Worm (Caenorhabditis elegans): ENCODE measurements around the gene pqn-41.
A peak's percentile ranks its signal among the peaks of the same experiment; 100 is the strongest.

Gene pqn-41

ce11 chrIII:1859532-1859931, 46.2 kb upstream of the pqn-41 start, which contains the start of gene ddp-1 (continued):
- TF ChIP-seq mes-2 (tag; optimal IDR thresholded peaks at IDR 0.05; ENCODE audit: poor library complexity, severe bottlenecking), result peak; percentile 95
- no peak for TF ChIP-seq ZK337.2 (GFP tag; IDR thresholded peaks at IDR 0.05)
- peak; percentile 32 for TF ChIP-seq mxl-3 (GFP tag; optimal IDR thresholded peaks at IDR 0.05)
- no peak for TF ChIP-seq unc-39 (tag; optimal IDR thresholded peaks at IDR 0.05)
- TF ChIP-seq nhr-28 (tag; optimal IDR thresholded peaks at IDR 0.05), result peak; percentile 71
- peak; percentile 92 for TF ChIP-seq nhr-42 (GFP tag; IDR thresholded peaks at IDR 0.05)
- peak; percentile 33 for TF ChIP-seq attf-4 (tag; optimal IDR thresholded peaks at IDR 0.05)
- no peak for TF ChIP-seq Y75B8A.6 (GFP tag; IDR thresholded peaks at IDR 0.05)
- peak; percentile 89 for TF ChIP-seq nhr-6 (tag; optimal IDR thresholded peaks at IDR 0.05)
- no peak; the same call in 1 of the 2 replicates for TF ChIP-seq set-16 (GFP tag; IDR thresholded peaks at IDR 0.05)
- peak; percentile 93 for TF ChIP-seq ceh-20 (GFP tag; IDR thresholded peaks at IDR 0.05)
- TF ChIP-seq php-3 (GFP tag; IDR thresholded peaks at IDR 0.05), result peak; percentile 73; the same call in 1 of the 2 replicates
- TF ChIP-seq madf-5 (GFP tag; IDR thresholded peaks at IDR 0.05), result no peak
- TF ChIP-seq zip-2 (tag; optimal IDR thresholded peaks at IDR 0.05), result peak; percentile 78
- TF ChIP-seq tra-1 (GFP tag; IDR thresholded peaks at IDR 0.05), result peak; percentile 63; the same call in 1 of the 2 replicates
- TF ChIP-seq zag-1 (tag; optimal IDR thresholded peaks at IDR 0.05), result peak; percentile 24
- peak; percentile 87 for TF ChIP-seq hlh-11 (tag; optimal IDR thresholded peaks at IDR 0.05)
- TF ChIP-seq lin-29 (GFP tag; IDR thresholded peaks at IDR 0.05), result peak; percentile 84
- no peak for TF ChIP-seq aly-2 (tag; optimal IDR thresholded peaks at IDR 0.05)
- peak; percentile 81 for TF ChIP-seq lin-39 (tag; optimal IDR thresholded peaks at IDR 0.05)
- peak; percentile 50 for TF ChIP-seq zfp-2 (tag; optimal IDR thresholded peaks at IDR 0.05)
- TF ChIP-seq zfp-3 (GFP tag; conservative IDR thresholded peaks at IDR 0.05), result peak; percentile 92
- TF ChIP-seq ceh-62 (tag; optimal IDR thresholded peaks at IDR 0.05), result no peak
- TF ChIP-seq lin-38 (GFP tag; IDR thresholded peaks at IDR 0.05), result peak; percentile 96
- TF ChIP-seq sdz-12 (GFP tag; optimal IDR thresholded peaks at IDR 0.05), result peak; percentile 60
- peak; percentile 83 for TF ChIP-seq daf-19 (GFP tag; conservative IDR thresholded peaks at IDR 0.05)
- TF ChIP-seq dmd-9 (GFP tag; IDR thresholded peaks at IDR 0.05), result peak; percentile 87
- TF ChIP-seq T26A8.4 (GFP tag; IDR thresholded peaks at IDR 0.05), result peak; percentile 93
- peak; percentile 76; the same call in 1 of the 2 replicates for TF ChIP-seq dmd-8 (GFP tag; IDR thresholded peaks at IDR 0.05)
- peak; percentile 91 for TF ChIP-seq hmg-1.1 (GFP tag; IDR thresholded peaks at IDR 0.05)
- peak; percentile 95 for TF ChIP-seq nhr-77 (tag; optimal IDR thresholded peaks at IDR 0.05)
- TF ChIP-seq duxl-1 (tag; optimal IDR thresholded peaks at IDR 0.05; ENCODE audit: poor library complexity), result peak; percentile 95
- peak; percentile 91 for TF ChIP-seq spr-1 (tag; optimal IDR thresholded peaks at IDR 0.05)
- peak; percentile 93 for TF ChIP-seq saeg-2 (GFP tag; IDR thresholded peaks at IDR 0.05)
- peak; percentile 87 for TF ChIP-seq T20F7.1 (GFP tag; optimal IDR thresholded peaks at IDR 0.05)
- TF ChIP-seq nhr-102 (tag; optimal IDR thresholded peaks at IDR 0.05), result peak; percentile 95
- no peak for TF ChIP-seq F26F4.8 (GFP tag; conservative IDR thresholded peaks at IDR 0.05)
- peak; percentile 98 for TF ChIP-seq dve-1 (tag; optimal IDR thresholded peaks at IDR 0.05; ENCODE audit: insufficient read depth)
- peak; percentile 70 for TF ChIP-seq vab-7 (GFP tag; IDR thresholded peaks at IDR 0.05)
- TF ChIP-seq tag-97 (GFP tag; IDR thresholded peaks at IDR 0.05), result no peak
- peak; percentile 96 for TF ChIP-seq fkh-10 (GFP tag; optimal IDR thresholded peaks at IDR 0.05)
- 0 out of 2 replicates have a peak, but pooled peaks have one; percentile 51 for TF ChIP-seq lin-1 (GFP tag; IDR thresholded peaks at IDR 0.05)
- TF ChIP-seq ces-1 (GFP tag; optimal IDR thresholded peaks at IDR 0.05), result peak; percentile 75
- no peak for TF ChIP-seq ztf-11 (tag; optimal IDR thresholded peaks at IDR 0.05)
- peak; percentile 87 for TF ChIP-seq jun-1 (tag; optimal IDR thresholded peaks at IDR 0.05)
- TF ChIP-seq ceh-44 (GFP tag; IDR thresholded peaks at IDR 0.05), result 0 out of 2 replicates have a peak, but pooled peaks have one; percentile 51
- TF ChIP-seq nhr-10 (tag; optimal IDR thresholded peaks at IDR 0.05), result no peak
- TF ChIP-seq nhr-25 (tag; optimal IDR thresholded peaks at IDR 0.05; ENCODE audit: borderline replicate concordance, insufficient read depth), result peak; percentile 78
- peak; percentile 61; the same call in 1 of the 2 replicates for TF ChIP-seq egl-43 (GFP tag; IDR thresholded peaks at IDR 0.05)
- no peak for TF ChIP-seq gei-8 (GFP tag; optimal IDR thresholded peaks at IDR 0.05)
- TF ChIP-seq spr-3 (GFP tag; optimal IDR thresholded peaks at IDR 0.05), result peak; percentile 94
